Worm (Caenorhabditis elegans) whole organism, L3 larva: ENCODE results near the gene jud-4.

ENCODE experiments used
- aly-2 ChIP-seq: fragments of 150-350 bp; optimal IDR thresholded peaks from 2 replicates; lab custom pipeline; 2014; ENCODE audit warnings: missing biosample characterization, missing genetic modification characterization
- lin-39 ChIP-seq: fragments of 150-350 bp; optimal IDR thresholded peaks from 2 replicates; lab custom pipeline; 2018; ENCODE audit warnings: missing biosample characterization, missing genetic modification reagents, missing genetic modification characterization

ce11 chrX:15335636-15336035 lies 51.7 kb downstream of the jud-4 start:
- no peak for TF ChIP-seq aly-2 (tag; lab: Kevin White, UChicago)
- no peak for TF ChIP-seq lin-39 (tag; lab: Kevin White, UChicago)
